Fruit fly (Drosophila melanogaster): ENCODE results near the gene sNPF-R.

Gene sNPF-R

DNA sequence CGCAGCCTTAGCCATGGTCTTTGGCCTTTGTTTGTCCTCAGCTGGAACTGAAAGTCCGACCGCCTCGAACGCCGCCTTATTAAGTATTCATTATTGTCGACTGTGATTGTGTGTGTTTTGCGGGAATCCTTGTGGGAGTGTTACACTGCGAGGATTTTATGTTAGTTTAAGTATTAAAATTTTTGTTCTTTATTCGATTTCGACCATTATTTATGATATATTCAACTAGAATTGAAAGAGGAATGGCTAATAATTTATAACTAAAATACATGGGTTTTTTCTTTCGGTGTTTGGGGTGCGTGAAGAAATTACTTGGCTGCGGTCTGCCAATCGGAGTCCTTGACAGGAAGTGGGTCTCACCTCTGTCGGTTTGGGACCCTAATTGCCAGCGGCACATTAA lies 26.3 kb downstream of the sNPF-R start:
- TF ChIP-seq CG11902 (GFP tag; optimal IDR thresholded peaks at IDR 0.05): no peak
- no peak for TF ChIP-seq spab (GFP tag; optimal IDR thresholded peaks at IDR 0.05)
- TF ChIP-seq Blimp-1 (GFP tag; optimal IDR thresholded peaks at IDR 0.05): no peak
- TF ChIP-seq CG3032 (tag; optimal IDR thresholded peaks at IDR 0.05): no peak
- TF ChIP-seq OdsH (GFP tag; optimal IDR thresholded peaks at IDR 0.05): no peak
- TF ChIP-seq Smox (GFP tag; optimal IDR thresholded peaks at IDR 0.05): no peak
- no peak for TF ChIP-seq CG6276 (GFP tag; optimal IDR thresholded peaks at IDR 0.05)
- TF ChIP-seq CG34406 (GFP tag; optimal IDR thresholded peaks at IDR 0.05): no peak
- no peak for TF ChIP-seq Sox15 (GFP tag; optimal IDR thresholded peaks at IDR 0.05)
- TF ChIP-seq Met (GFP tag; optimal IDR thresholded peaks at IDR 0.05): no peak
- no peak for TF ChIP-seq Lpt (GFP tag; optimal IDR thresholded peaks at IDR 0.05)

DNA sequence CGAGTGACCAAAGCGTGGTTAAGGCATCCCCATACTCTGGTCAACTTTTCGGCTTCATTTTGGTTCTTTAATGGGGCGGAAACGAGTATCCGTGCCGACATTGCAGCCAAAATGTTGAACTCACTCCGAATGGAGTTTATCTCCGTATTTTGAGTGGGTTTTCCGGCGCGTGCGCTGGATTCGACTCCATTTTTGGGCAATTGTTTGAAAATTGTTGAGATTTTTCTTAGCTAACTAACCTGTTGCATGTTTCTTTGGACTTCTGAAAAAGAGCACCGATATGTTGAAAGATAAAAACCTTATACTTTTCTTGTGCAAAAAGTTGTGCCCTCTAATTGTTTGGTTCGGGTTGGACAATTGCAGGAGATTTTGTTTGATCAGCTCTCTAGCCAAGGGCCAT lies 52.2 kb downstream of the sNPF-R start:
- no peak for TF ChIP-seq Smox (GFP tag; optimal IDR thresholded peaks at IDR 0.05)
- no peak for TF ChIP-seq Sox15 (GFP tag; optimal IDR thresholded peaks at IDR 0.05)

- TF ChIP-seq spab (GFP tag; optimal IDR thresholded peaks at IDR 0.05) (no peak), CG11902 (GFP tag; optimal IDR thresholded peaks at IDR 0.05) (no peak), CG6163 (GFP tag; IDR thresholded peaks at IDR 0.05) (no peak), CG31627 (GFP tag; optimal IDR thresholded peaks at IDR 0.05) (no peak), eg (GFP tag; IDR thresholded peaks at IDR 0.05) (no peak), acj6 (GFP tag; optimal IDR thresholded peaks at IDR 0.05) (no peak), ss (GFP tag; optimal IDR thresholded peaks at IDR 0.05) (no peak), CG10669 (GFP tag; optimal IDR thresholded peaks at IDR 0.05) (no peak), Lpt (GFP tag; optimal IDR thresholded peaks at IDR 0.05) (no peak), CG8319 (GFP tag; optimal IDR thresholded peaks at IDR 0.05) (no peak), dac (GFP tag; optimal IDR thresholded peaks at IDR 0.05) (no peak), CG6854 (GFP tag; optimal IDR thresholded peaks at IDR 0.05) (no peak)
These were observed 60.1 kb downstream of the sNPF-R start, which contains the start of gene Lamtor1 for dm6 chr3L:20028753-20029152. TSS of gene Lamtor1 (minus strand) at chr3L:20029020.

- TF ChIP-seq CG8632 (GFP tag; optimal IDR thresholded peaks at IDR 0.05): no peak
- no peak for TF ChIP-seq CG11762 (GFP tag; optimal IDR thresholded peaks at IDR 0.05; ENCODE audit: insufficient read depth)
- TF ChIP-seq net (GFP tag; optimal IDR thresholded peaks at IDR 0.05): no peak
- TF ChIP-seq Gug (GFP tag; IDR thresholded peaks at IDR 0.05): no peak
- no peak for TF ChIP-seq CG16779 (tag; optimal IDR thresholded peaks at IDR 0.05)
- no peak for TF ChIP-seq esn (GFP tag; optimal IDR thresholded peaks at IDR 0.05)
- TF ChIP-seq CG6792 (GFP tag; optimal IDR thresholded peaks at IDR 0.05): no peak
- no peak for TF ChIP-seq Hr39 (GFP tag; optimal IDR thresholded peaks at IDR 0.05)
- TF ChIP-seq vri (GFP tag; optimal IDR thresholded peaks at IDR 0.05): no peak
- no peak for TF ChIP-seq eg (GFP tag; IDR thresholded peaks at IDR 0.05)
- no peak for TF ChIP-seq CG4318 (GFP tag; optimal IDR thresholded peaks at IDR 0.05)
- TF ChIP-seq CG32006 (GFP tag; optimal IDR thresholded peaks at IDR 0.05): no peak
- TF ChIP-seq CG1621 (tag; optimal IDR thresholded peaks at IDR 0.05): no peak
- no peak for TF ChIP-seq Sox102F (GFP tag; optimal IDR thresholded peaks at IDR 0.05)
- TF ChIP-seq fd59A (GFP tag; optimal IDR thresholded peaks at IDR 0.05): no peak
- TF ChIP-seq Met (GFP tag; optimal IDR thresholded peaks at IDR 0.05): no peak
- no peak for TF ChIP-seq CG31627 (GFP tag; optimal IDR thresholded peaks at IDR 0.05)
- TF ChIP-seq Eip78C (GFP tag): no peak
- no peak for TF ChIP-seq dac (GFP tag; optimal IDR thresholded peaks at IDR 0.05)
- TF ChIP-seq CG6276 (GFP tag; optimal IDR thresholded peaks at IDR 0.05): no peak
These were observed 61.1 kb downstream of the sNPF-R start, which contains the start of gene CG14183 for dm6 chr3L:20027735-20028134. TSS of gene CG14183 (minus strand) at chr3L:20027835.

Measured in whole organism, prepupa.